Fruit fly (Drosophila melanogaster) whole organism, embryonic: ENCODE measurements around the gene CG14431.

Experiments
- ATbp ChIP-seq: fragments of 200-800 bp; sonication (Bioruptor generic); optimal IDR thresholded peaks from 2 replicates; lab custom pipeline; 2017; ENCODE audit warnings: missing biosample characterization, mild to moderate bottlenecking, missing genetic modification characterization, missing genetic modification reagents
- Ada2b ChIP-seq: fragments of 200-800 bp; sonication (Bioruptor generic); IDR thresholded peaks from 2 replicates; pipeline ENCODE4 v1.3.6; 2022; ENCODE audit warnings: missing biosample characterization, missing genetic modification characterization
- Bgb ChIP-seq: fragments of 200-800 bp; sonication (Bioruptor generic); IDR thresholded peaks from 2 replicates; pipeline ENCODE4 v1.3.6; 2022; ENCODE audit warnings: missing biosample characterization, missing genetic modification characterization; ENCODE audit not compliant: partially characterized antibody
- CG1024 ChIP-seq: fragments of 200-800 bp; sonication (Bioruptor generic); IDR thresholded peaks from 2 replicates; pipeline ENCODE4 v1.3.6; 2022; ENCODE audit warnings: missing biosample characterization, missing genetic modification characterization
- CG10366 ChIP-seq: fragments of 200-800 bp; sonication (Bioruptor generic); IDR thresholded peaks from 2 replicates; pipeline ENCODE4 v1.3.6; 2022; ENCODE audit warnings: missing biosample characterization, missing genetic modification characterization
- CG1529 ChIP-seq: fragments of 200-800 bp; sonication (Bioruptor generic); optimal IDR thresholded peaks from 3 replicates; lab custom pipeline; 2018; ENCODE audit warnings: missing biosample characterization, missing genetic modification characterization
- CG17328 ChIP-seq: fragments of 200-800 bp; sonication (Bioruptor generic); IDR thresholded peaks from 2 replicates; pipeline ENCODE4 v1.3.6; 2022; ENCODE audit warnings: missing biosample characterization, missing genetic modification characterization
- CG17359 ChIP-seq: fragments of 200-800 bp; sonication (Bioruptor generic); optimal IDR thresholded peaks from 3 replicates; lab custom pipeline; 2018; ENCODE audit warnings: missing biosample characterization, mild to moderate bottlenecking, missing genetic modification characterization, moderate library complexity
- CG17568 ChIP-seq: fragments of 200-800 bp; sonication (Bioruptor generic); optimal IDR thresholded peaks from 2 replicates; lab custom pipeline; 2018; ENCODE audit warnings: missing biosample characterization, mild to moderate bottlenecking, missing genetic modification characterization, moderate library complexity
- CG2712 ChIP-seq: fragments of 200-800 bp; optimal IDR thresholded peaks from 3 replicates; lab custom pipeline; 2019; ENCODE audit warnings: missing biosample characterization, mild to moderate bottlenecking, missing genetic modification characterization, moderate library complexity
- CG30403 ChIP-seq: fragments of 200-800 bp; sonication (Bioruptor generic); optimal IDR thresholded peaks from 3 replicates; lab custom pipeline; 2016; ENCODE audit warnings: missing biosample characterization, missing genetic modification characterization
- CG34224 ChIP-seq: fragments of 200-800 bp; sonication (Bioruptor generic); IDR thresholded peaks from 3 replicates; pipeline ENCODE4 v1.3.6; 2022; ENCODE audit warnings: missing biosample characterization, missing genetic modification characterization; ENCODE audit not compliant: partially characterized antibody
- CG4360 ChIP-seq: fragments of 200-800 bp; sonication (Bioruptor generic); IDR thresholded peaks from 2 replicates; pipeline ENCODE4 v1.3.6; 2022; ENCODE audit warnings: missing biosample characterization, missing genetic modification characterization
- CG5180 ChIP-seq: fragments of 200-800 bp; sonication (Bioruptor generic); optimal IDR thresholded peaks from 3 replicates; lab custom pipeline; 2017; ENCODE audit warnings: missing biosample characterization, missing genetic modification characterization, mild to moderate bottlenecking, moderate library complexity, missing genetic modification reagents
- Dip3 ChIP-seq: fragments of 200-800 bp; sonication (Bioruptor generic); optimal IDR thresholded peaks from 3 replicates; lab custom pipeline; 2016; ENCODE audit warnings: missing biosample characterization, missing genetic modification characterization
- Ets97D ChIP-seq: fragments of 200-800 bp; sonication (Bioruptor generic); optimal IDR thresholded peaks from 3 replicates; lab custom pipeline; 2016; ENCODE audit warnings: missing biosample characterization, missing genetic modification characterization
- Gsc ChIP-seq: fragments of 200-800 bp; sonication (Bioruptor generic); IDR thresholded peaks from 2 replicates; pipeline ENCODE4 v1.3.6; 2022; ENCODE audit warnings: missing biosample characterization, missing genetic modification characterization
- HmgD ChIP-seq: fragments of 200-800 bp; sonication (Bioruptor generic); optimal IDR thresholded peaks from 3 replicates; lab custom pipeline; 2016; ENCODE audit warnings: missing biosample characterization, missing genetic modification characterization
- Hmx ChIP-seq: fragments of 200-800 bp; sonication (Bioruptor generic); optimal IDR thresholded peaks from 2 replicates; lab custom pipeline; 2016; ENCODE audit warnings: missing biosample characterization, missing genetic modification characterization
- Hsf ChIP-seq: fragments of 200-800 bp; sonication (Bioruptor generic); optimal IDR thresholded peaks from 3 replicates; lab custom pipeline; 2016; ENCODE audit warnings: missing biosample characterization, missing genetic modification characterization
- MESR4 ChIP-seq: fragments of 200-800 bp; sonication (Bioruptor generic); optimal IDR thresholded peaks from 2 replicates; lab custom pipeline; 2018; ENCODE audit warnings: missing biosample characterization, mild to moderate bottlenecking, missing genetic modification characterization, moderate library complexity
- Scr ChIP-seq: fragments of 200-800 bp; sonication (Bioruptor generic); IDR thresholded peaks from 2 replicates; pipeline ENCODE4 v1.3.6; 2022; ENCODE audit warnings: missing biosample characterization, missing genetic modification characterization; ENCODE audit not compliant: partially characterized antibody
- abd-A ChIP-seq: fragments of 200-800 bp; sonication (Bioruptor generic); optimal IDR thresholded peaks from 3 replicates; lab custom pipeline; 2019; ENCODE audit warnings: missing biosample characterization, mild to moderate bottlenecking, missing genetic modification characterization, moderate library complexity
- ac ChIP-seq: fragments of 200-800 bp; sonication (Bioruptor generic); optimal IDR thresholded peaks from 3 replicates; lab custom pipeline; 2017; ENCODE audit warnings: missing biosample characterization, mild to moderate bottlenecking, missing genetic modification characterization
- bbx ChIP-seq: fragments of 200-800 bp; sonication (Bioruptor generic); IDR thresholded peaks from 2 replicates; pipeline ENCODE4 v1.3.6; 2022; ENCODE audit warnings: missing biosample characterization, missing genetic modification characterization; ENCODE audit not compliant: partially characterized antibody
- crc ChIP-seq: fragments of 200-800 bp; sonication (Bioruptor generic); optimal IDR thresholded peaks from 2 replicates; lab custom pipeline; 2016; ENCODE audit warnings: missing biosample characterization, missing genetic modification characterization
- dati ChIP-seq: fragments of 200-800 bp; sonication (Bioruptor generic); IDR thresholded peaks from 2 replicates; pipeline ENCODE4 v1.3.6; 2022; ENCODE audit warnings: missing biosample characterization, missing genetic modification characterization
- emc ChIP-seq: fragments of 200-800 bp; sonication (Bioruptor generic); optimal IDR thresholded peaks from 2 replicates; lab custom pipeline; 2016; ENCODE audit warnings: missing biosample characterization, missing genetic modification characterization
- ewg ChIP-seq: fragments of 200-800 bp; sonication (Bioruptor generic); optimal IDR thresholded peaks from 3 replicates; lab custom pipeline; 2017; ENCODE audit warnings: mild to moderate bottlenecking, missing biosample characterization, missing genetic modification reagents, missing genetic modification characterization
- fru ChIP-seq: fragments of >200 bp; optimal IDR thresholded peaks from 2 replicates; lab custom pipeline; 2017
- gce ChIP-seq: fragments of 200-800 bp; sonication (Bioruptor generic); IDR thresholded peaks from 3 replicates; pipeline ENCODE4 v1.3.6; 2022; ENCODE audit warnings: missing biosample characterization, missing genetic modification characterization
- gcm2 ChIP-seq: fragments of 200-800 bp; sonication (Bioruptor generic); optimal IDR thresholded peaks from 2 replicates; lab custom pipeline; 2016; ENCODE audit warnings: missing biosample characterization, missing genetic modification characterization
- luna ChIP-seq: fragments of 200-800 bp; sonication (Bioruptor generic); optimal IDR thresholded peaks from 2 replicates; lab custom pipeline; 2016; ENCODE audit warnings: missing biosample characterization, missing genetic modification characterization
- mirr ChIP-seq: fragments of 200-800 bp; sonication (Bioruptor generic); optimal IDR thresholded peaks from 3 replicates; lab custom pipeline; 2018; ENCODE audit warnings: missing biosample characterization, mild to moderate bottlenecking, missing genetic modification characterization
- rib ChIP-seq: fragments of 200-800 bp; sonication (Bioruptor generic); IDR thresholded peaks from 2 replicates; pipeline ENCODE4 v1.3.6; 2022; ENCODE audit warnings: missing biosample characterization, missing genetic modification characterization
- run ChIP-seq: fragments of 200-800 bp; sonication (Bioruptor generic); optimal IDR thresholded peaks from 3 replicates; lab custom pipeline; 2018; ENCODE audit warnings: missing biosample characterization, mild to moderate bottlenecking, missing genetic modification characterization
- sd ChIP-seq: fragments of 200-800 bp; sonication (Bioruptor generic); optimal IDR thresholded peaks from 3 replicates; lab custom pipeline; 2018; ENCODE audit warnings: missing biosample characterization, mild to moderate bottlenecking, missing genetic modification characterization, moderate library complexity
- sr ChIP-seq: fragments of 200-800 bp; sonication (Bioruptor generic); IDR thresholded peaks from 3 replicates; pipeline ENCODE4 v1.3.6; 2022; ENCODE audit warnings: missing biosample characterization, missing genetic modification characterization
- trem ChIP-seq: fragments of 200-800 bp; optimal IDR thresholded peaks from 3 replicates; lab custom pipeline; 2019; ENCODE audit warnings: missing biosample characterization, mild to moderate bottlenecking, missing genetic modification characterization, moderate library complexity

Gene CG14431

dm6 chrX:6868024-6868628, 40.0 kb upstream of the CG14431 start (continued):
- TF ChIP-seq CG17328 (GFP tag; lab: Robert Waterston, UW), result peak; percentile 27; the same call in 1 of the 2 replicates
- TF ChIP-seq gce (GFP tag; lab: Robert Waterston, UW), result no peak; the same call in 2 of the 3 replicates
- no peak for TF ChIP-seq gcm2 (GFP tag; lab: Kevin White, UChicago)
- no peak for TF ChIP-seq Ada2b (GFP tag; lab: Robert Waterston, UW)
- peak; percentile 25; the same call in 1 of the 2 replicates for TF ChIP-seq bbx (GFP tag; lab: Robert Waterston, UW)
- no peak for TF ChIP-seq ewg (GFP tag; lab: Kevin White, UChicago)
- peak; percentile 77; the same call in 1 of the 2 replicates for TF ChIP-seq rib (GFP tag; lab: Robert Waterston, UW)
- no peak for TF ChIP-seq CG30403 (GFP tag; lab: Kevin White, UChicago)
- no peak for TF ChIP-seq CG1024 (GFP tag; lab: Robert Waterston, UW)
- peak; percentile 9 for TF ChIP-seq CG17359 (tag; lab: Kevin White, UChicago)
- TF ChIP-seq CG4360, result peak; percentile 92
- peak; percentile 49; the same call in 1 of the 2 replicates for TF ChIP-seq Bgb (GFP tag; lab: Robert Waterston, UW)
- TF ChIP-seq sd (tag; lab: Kevin White, UChicago), result peak; percentile 72
- peak; percentile 37 for TF ChIP-seq abd-A
- no peak for TF ChIP-seq CG2712 (tag; lab: Kevin White, UChicago)
- TF ChIP-seq ac (GFP tag; lab: Kevin White, UChicago), result no peak
- no peak for TF ChIP-seq HmgD
- no peak for TF ChIP-seq CG34224
- no peak for TF ChIP-seq MESR4 (GFP tag; lab: Kevin White, UChicago)
- TF ChIP-seq Ets97D (GFP tag; lab: Kevin White, UChicago), result no peak
- no peak for TF ChIP-seq Hmx
- no peak for TF ChIP-seq fru (lab: Kevin White, UChicago)
- TF ChIP-seq Hsf (GFP tag; lab: Kevin White, UChicago), result no peak
- no peak for TF ChIP-seq Scr (GFP tag; lab: Robert Waterston, UW)
- TF ChIP-seq CG17568, result no peak
- TF ChIP-seq CG1529 (GFP tag; lab: Kevin White, UChicago), result no peak
- TF ChIP-seq Dip3 (GFP tag; lab: Kevin White, UChicago), result no peak
- no peak for TF ChIP-seq CG5180 (GFP tag; lab: Kevin White, UChicago)
- peak; percentile 21 for TF ChIP-seq mirr (GFP tag; lab: Kevin White, UChicago)
- no peak for TF ChIP-seq Gsc (GFP tag; lab: Robert Waterston, UW)
- TF ChIP-seq dati (GFP tag; lab: Robert Waterston, UW), result no peak
- TF ChIP-seq luna (GFP tag; lab: Kevin White, UChicago), result no peak
- TF ChIP-seq sr (GFP tag; lab: Robert Waterston, UW), result 0 out of 3 replicates have a peak, but pooled peaks have one; percentile 26
- TF ChIP-seq CG10366 (GFP tag; lab: Robert Waterston, UW), result no peak
- TF ChIP-seq emc (GFP tag; lab: Kevin White, UChicago), result no peak
- no peak for TF ChIP-seq crc (GFP tag; lab: Kevin White, UChicago)
- TF ChIP-seq ATbp (GFP tag; lab: Kevin White, UChicago), result no peak
- TF ChIP-seq run (tag; lab: Kevin White, UChicago), result no peak
- TF ChIP-seq trem (tag; lab: Kevin White, UChicago), result no peak
